Worm (Caenorhabditis elegans): ENCODE results near the gene K11D12.14.

Gene K11D12.14

ce11 chrV:5000406-5000805 lies 49.0 kb upstream of the K11D12.14 start, which contains the start of gene ugt-7:
ugt-7 (minus strand) TSS chrV:5000566.
- TF ChIP-seq lin-11 (tag; optimal IDR thresholded peaks at IDR 0.05) (no peak), ceh-82 (tag; optimal IDR thresholded peaks at IDR 0.05) (no peak), nhr-21 (tag; optimal IDR thresholded peaks at IDR 0.05) (no peak), nhr-10 (tag; optimal IDR thresholded peaks at IDR 0.05) (no peak), sem-4 (tag; optimal IDR thresholded peaks at IDR 0.05) (no peak), fos-1 (tag; optimal IDR thresholded peaks at IDR 0.05) (peak; percentile 66)

ce11 chrV:5001386-5001785 lies 48.0 kb upstream of the K11D12.14 start, which contains the start of gene srr-8:
srr-8 (plus strand) TSS chrV:5001686.
- no peak for TF ChIP-seq nhr-21 (tag; optimal IDR thresholded peaks at IDR 0.05)
- TF ChIP-seq blmp-1 (tag; optimal IDR thresholded peaks at IDR 0.05; ENCODE audit: insufficient read depth): no peak
- TF ChIP-seq lin-11 (tag; optimal IDR thresholded peaks at IDR 0.05): no peak
- no peak for TF ChIP-seq ama-1 (optimal IDR thresholded peaks at IDR 0.05)
- no peak for TF ChIP-seq snpc-4 (tag; optimal IDR thresholded peaks at IDR 0.05)
- no peak for TF ChIP-seq nhr-6 (tag; optimal IDR thresholded peaks at IDR 0.05)
- no peak for TF ChIP-seq crh-2 (tag; optimal IDR thresholded peaks at IDR 0.05)
- no peak for TF ChIP-seq sem-4 (tag; optimal IDR thresholded peaks at IDR 0.05)
- no peak for TF ChIP-seq ztf-1 (GFP tag; conservative IDR thresholded peaks at IDR 0.05)
- no peak for TF ChIP-seq nhr-25 (tag; optimal IDR thresholded peaks at IDR 0.05)
- no peak for TF ChIP-seq mab-5 (tag; optimal IDR thresholded peaks at IDR 0.05)
- TF ChIP-seq nhr-12 (tag; optimal IDR thresholded peaks at IDR 0.05): no peak
- no peak for TF ChIP-seq mdl-1 (tag; optimal IDR thresholded peaks at IDR 0.05)
- no peak for TF ChIP-seq zag-1 (tag; optimal IDR thresholded peaks at IDR 0.05)
- no peak for TF ChIP-seq aly-2 (tag; optimal IDR thresholded peaks at IDR 0.05)
- TF ChIP-seq lin-13 (GFP tag; optimal IDR thresholded peaks at IDR 0.05): no peak
- TF ChIP-seq nhr-77 (tag; optimal IDR thresholded peaks at IDR 0.05): no peak
- no peak for TF ChIP-seq nhr-23 (tag; optimal IDR thresholded peaks at IDR 0.05)
- no peak for TF ChIP-seq gmeb-1 (tag; optimal IDR thresholded peaks at IDR 0.05)

ce11 chrV:5012193-5012853 lies 37.1 kb upstream of the K11D12.14 start, which contains the start of gene srr-6:
srr-6 (plus strand) TSS chrV:5012803.
- TF ChIP-seq sma-3 (GFP tag; optimal IDR thresholded peaks at IDR 0.05) (no peak), nhr-77 (tag; optimal IDR thresholded peaks at IDR 0.05) (no peak), fos-1 (tag; optimal IDR thresholded peaks at IDR 0.05) (peak; percentile 71), ama-1 (optimal IDR thresholded peaks at IDR 0.05) (no peak), skn-1 (tag; optimal IDR thresholded peaks at IDR 0.05) (no peak)

- TF ChIP-seq blmp-1 (tag; optimal IDR thresholded peaks at IDR 0.05; ENCODE audit: insufficient read depth) (no peak), nhr-11 (tag; optimal IDR thresholded peaks at IDR 0.05) (no peak), C34F6.9 (tag; optimal IDR thresholded peaks at IDR 0.05) (no peak), fos-1 (tag; optimal IDR thresholded peaks at IDR 0.05) (no peak), sma-9 (GFP tag; optimal IDR thresholded peaks at IDR 0.05) (no peak), sma-9 (tag; optimal IDR thresholded peaks at IDR 0.05) (no peak), sem-4 (tag; optimal IDR thresholded peaks at IDR 0.05) (no peak), ztf-11 (tag; optimal IDR thresholded peaks at IDR 0.05) (no peak), mab-5 (tag; optimal IDR thresholded peaks at IDR 0.05) (no peak), unc-39 (tag; optimal IDR thresholded peaks at IDR 0.05) (no peak)
These were observed 32.7 kb upstream of the K11D12.14 start for ce11 chrV:5016728-5017127.

- TF ChIP-seq zag-1 (tag; optimal IDR thresholded peaks at IDR 0.05) (no peak), snpc-4 (tag; optimal IDR thresholded peaks at IDR 0.05) (no peak), nhr-77 (tag; optimal IDR thresholded peaks at IDR 0.05) (no peak), elt-1 (tag; optimal IDR thresholded peaks at IDR 0.05) (no peak), gmeb-1 (tag; optimal IDR thresholded peaks at IDR 0.05) (no peak), nhr-11 (tag; optimal IDR thresholded peaks at IDR 0.05) (no peak), unc-39 (tag; optimal IDR thresholded peaks at IDR 0.05) (no peak), nhr-23 (tag; optimal IDR thresholded peaks at IDR 0.05) (no peak), mab-5 (tag; optimal IDR thresholded peaks at IDR 0.05) (no peak), nhr-21 (tag; optimal IDR thresholded peaks at IDR 0.05) (no peak), lin-11 (tag; optimal IDR thresholded peaks at IDR 0.05) (no peak), ama-1 (optimal IDR thresholded peaks at IDR 0.05) (no peak), ceh-16 (tag; optimal IDR thresholded peaks at IDR 0.05) (no peak), nhr-237 (tag; optimal IDR thresholded peaks at IDR 0.05) (no peak), unc-62 (GFP tag; optimal IDR thresholded peaks at IDR 0.05) (no peak), fos-1 (tag; optimal IDR thresholded peaks at IDR 0.05) (peak; percentile 38), lsy-2 (tag; optimal IDR thresholded peaks at IDR 0.05) (no peak), mdl-1 (tag; optimal IDR thresholded peaks at IDR 0.05) (no peak), sma-3 (GFP tag; optimal IDR thresholded peaks at IDR 0.05) (no peak), ceh-82 (tag; optimal IDR thresholded peaks at IDR 0.05) (no peak), peb-1 (tag; optimal IDR thresholded peaks at IDR 0.05) (no peak), ztf-11 (tag; optimal IDR thresholded peaks at IDR 0.05) (no peak), sma-9 (GFP tag; optimal IDR thresholded peaks at IDR 0.05) (peak; percentile 55), sma-9 (tag; optimal IDR thresholded peaks at IDR 0.05) (no peak), lin-13 (GFP tag; optimal IDR thresholded peaks at IDR 0.05) (no peak), Y55F3AM.14 (GFP tag; optimal IDR thresholded peaks at IDR 0.05) (peak; percentile 42)
These were observed 31.4 kb upstream of the K11D12.14 start for ce11 chrV:5018067-5018466.
